Fruit fly (Drosophila melanogaster) whole organism, adult: ENCODE data around the gene CG14644.

Source experiments
- CG33017 ChIP-seq: fragments of 200-800 bp; sonication (Bioruptor generic); optimal IDR thresholded peaks from 2 replicates; lab custom pipeline; 2018; ENCODE audit warnings: missing biosample characterization, mild to moderate bottlenecking, missing genetic modification characterization, moderate library complexity
- CG5204 ChIP-seq: fragments of 200-800 bp; sonication (Bioruptor generic); optimal IDR thresholded peaks from 2 replicates; lab custom pipeline; 2016; ENCODE audit warnings: missing biosample characterization, missing genetic modification characterization
- CG7101 ChIP-seq: fragments of 200-800 bp; sonication (Bioruptor generic); optimal IDR thresholded peaks from 2 replicates; lab custom pipeline; 2018; ENCODE audit warnings: missing biosample characterization, mild to moderate bottlenecking, missing genetic modification characterization, moderate library complexity
- Crg-1 ChIP-seq: fragments of 200-800 bp; sonication (Bioruptor generic); optimal IDR thresholded peaks from 2 replicates; lab custom pipeline; 2016; ENCODE audit warnings: missing biosample characterization, missing genetic modification characterization
- Hr96 ChIP-seq: fragments of 200-800 bp; sonication (Bioruptor generic); optimal IDR thresholded peaks from 2 replicates; lab custom pipeline; 2016; ENCODE audit warnings: missing biosample characterization, missing genetic modification characterization
- bab1 ChIP-seq: fragments of 200-800 bp; sonication (Bioruptor generic); optimal IDR thresholded peaks from 3 replicates; lab custom pipeline; 2019; ENCODE audit warnings: missing biosample characterization, mild to moderate bottlenecking, missing genetic modification characterization, moderate library complexity
- cic ChIP-seq: fragments of 200-800 bp; sonication (Bioruptor generic); optimal IDR thresholded peaks from 2 replicates; lab custom pipeline; 2017; ENCODE audit warnings: missing biosample characterization, mild to moderate bottlenecking, missing genetic modification characterization, moderate library complexity
- kay ChIP-seq: fragments of 200-800 bp; sonication (Bioruptor generic); peaks from one replicate; lab custom pipeline; 2016; ENCODE audit warnings: missing biosample characterization, missing genetic modification characterization, borderline replicate concordance
- pad ChIP-seq: fragments of 200-800 bp; sonication (Bioruptor generic); optimal IDR thresholded peaks from 3 replicates; lab custom pipeline; 2017; ENCODE audit warnings: missing biosample characterization, missing genetic modification characterization, mild to moderate bottlenecking, moderate library complexity, missing genetic modification reagents
- tj ChIP-seq: fragments of 200-800 bp; sonication (Bioruptor generic); optimal IDR thresholded peaks from 3 replicates; lab custom pipeline; 2017; ENCODE audit warnings: missing biosample characterization, mild to moderate bottlenecking, missing genetic modification characterization, moderate library complexity
- toe ChIP-seq: fragments of 200-800 bp; sonication (Bioruptor generic); optimal IDR thresholded peaks from 2 replicates; lab custom pipeline; 2016; ENCODE audit warnings: missing biosample characterization, missing genetic modification characterization

dm6 chr3R:4268339-4268738 lies 15.5 kb upstream of the CG14644 start:
- TF ChIP-seq pad (GFP tag; lab: Kevin White, UChicago) (no peak), Hr96 (GFP tag; lab: Kevin White, UChicago) (no peak), tj (GFP tag; lab: Kevin White, UChicago) (no peak), bab1 (GFP tag; lab: Kevin White, UChicago) (no peak), toe (no peak), CG7101 (no peak), cic (GFP tag; lab: Kevin White, UChicago) (no peak), kay (GFP tag; lab: Kevin White, UChicago) (no peak), Crg-1 (GFP tag; lab: Kevin White, UChicago) (no peak), CG5204 (GFP tag; lab: Kevin White, UChicago) (no peak), CG33017 (no peak)
